Fruit fly (Drosophila melanogaster): ENCODE results near the gene Cog7.

Gene Cog7

dm6 chr3R:29978595-29978994, 45.7 kb upstream of the Cog7 start (continued):
- TF ChIP-seq run (tag; optimal IDR thresholded peaks at IDR 0.05) (no peak), CG17385 (GFP tag; optimal IDR thresholded peaks at IDR 0.05) (peak; percentile 37), maf-S (GFP tag; optimal IDR thresholded peaks at IDR 0.05) (no peak), CG4282 (GFP tag; optimal IDR thresholded peaks at IDR 0.05) (no peak), yki (optimal IDR thresholded peaks at IDR 0.05) (no peak), CG8924 (tag; optimal IDR thresholded peaks at IDR 0.05) (peak; percentile 33), fd102C (GFP tag; optimal IDR thresholded peaks at IDR 0.05) (no peak), Rx (GFP tag; IDR thresholded peaks at IDR 0.05) (peak; percentile 23; the same call in 1 of the 2 replicates), Med (GFP tag) (peak; percentile 85), CG9876 (GFP tag; optimal IDR thresholded peaks at IDR 0.05) (no peak), CG17359 (tag; optimal IDR thresholded peaks at IDR 0.05) (peak; percentile 59), kah (GFP tag; optimal IDR thresholded peaks at IDR 0.05) (no peak), ab (GFP tag; optimal IDR thresholded peaks at IDR 0.05) (no peak), Usf (GFP tag; optimal IDR thresholded peaks at IDR 0.05) (no peak), CG10267 (tag; optimal IDR thresholded peaks at IDR 0.05) (no peak), otp (GFP tag; IDR thresholded peaks at IDR 0.05) (no peak), CG12391 (tag; optimal IDR thresholded peaks at IDR 0.05) (peak; percentile 17), Scr (GFP tag; IDR thresholded peaks at IDR 0.05; ENCODE audit: partially characterized antibody) (no peak), Ada2b (GFP tag; IDR thresholded peaks at IDR 0.05) (no peak), Adf1 (GFP tag; IDR thresholded peaks at IDR 0.05) (no peak), grau (tag; optimal IDR thresholded peaks at IDR 0.05) (peak; percentile 45), MESR4 (GFP tag; optimal IDR thresholded peaks at IDR 0.05) (no peak), CG34224 (GFP tag; IDR thresholded peaks at IDR 0.05; ENCODE audit: partially characterized antibody) (no peak), CG12942 (GFP tag; optimal IDR thresholded peaks at IDR 0.05) (no peak), shn (GFP tag; optimal IDR thresholded peaks at IDR 0.05) (no peak), vvl (GFP tag; IDR thresholded peaks at IDR 0.05) (peak; percentile 47; the same call in 1 of the 2 replicates), Hmr (GFP tag; optimal IDR thresholded peaks at IDR 0.05) (peak; percentile 53), CG9727 (GFP tag; optimal IDR thresholded peaks at IDR 0.05) (no peak), wek (GFP tag; optimal IDR thresholded peaks at IDR 0.05) (no peak), CG3995 (GFP tag; optimal IDR thresholded peaks at IDR 0.05) (no peak), Hand (GFP tag; optimal IDR thresholded peaks at IDR 0.05) (peak; percentile 43), bcd (GFP tag; optimal IDR thresholded peaks at IDR 0.05) (peak; percentile 29), CG13624 (GFP tag; optimal IDR thresholded peaks at IDR 0.05) (no peak), HLH54F (GFP tag; optimal IDR thresholded peaks at IDR 0.05) (no peak), BtbVII (GFP tag; optimal IDR thresholded peaks at IDR 0.05) (peak; percentile 11), CG1792 (GFP tag; optimal IDR thresholded peaks at IDR 0.05) (no peak), tgo (GFP tag; IDR thresholded peaks at IDR 0.05) (peak; percentile 45; the same call in 1 of the 3 replicates), so (GFP tag; IDR thresholded peaks at IDR 0.05) (no peak), scrt (GFP tag; optimal IDR thresholded peaks at IDR 0.05) (peak; percentile 32), H2.0 (GFP tag; IDR thresholded peaks at IDR 0.05) (peak; percentile 19; the same call in 1 of the 2 replicates), YL-1 (GFP tag; optimal IDR thresholded peaks at IDR 0.05) (no peak), ssp (GFP tag; IDR thresholded peaks at IDR 0.05) (no peak), Ptx1 (GFP tag; IDR thresholded peaks at IDR 0.05) (peak; percentile 56; the same call in 1 of the 2 replicates), dysf (GFP tag; IDR thresholded peaks at IDR 0.05) (peak; percentile 51; the same call in 1 of the 3 replicates), lola (GFP tag; optimal IDR thresholded peaks at IDR 0.05) (no peak), vnd (GFP tag; IDR thresholded peaks at IDR 0.05; ENCODE audit: partially characterized antibody) (no peak), mam (GFP tag; optimal IDR thresholded peaks at IDR 0.05) (peak; percentile 29), Dip2 (GFP tag; IDR thresholded peaks at IDR 0.05) (no peak), CG31441 (GFP tag; IDR thresholded peaks at IDR 0.05) (peak; percentile 10; the same call in 1 of the 2 replicates), fu2 (GFP tag; optimal IDR thresholded peaks at IDR 0.05) (no peak), CG3281 (GFP tag; optimal IDR thresholded peaks at IDR 0.05) (peak; percentile 36), CG1024 (GFP tag; IDR thresholded peaks at IDR 0.05) (no peak)

Measured in whole organism, embryonic.